Fruit fly (Drosophila melanogaster) whole organism: ENCODE measurements around the gene Atx-1.

Source experiments
- psq ChIP-seq: fragments of >200 bp; optimal IDR thresholded peaks from 2 replicates; lab custom pipeline; 2017
- usp ChIP-seq: fragments of >200 bp; optimal IDR thresholded peaks from 2 replicates; lab custom pipeline; 2017; ENCODE audit warnings: missing biosample characterization, missing genetic modification characterization, mixed read lengths

DNA sequence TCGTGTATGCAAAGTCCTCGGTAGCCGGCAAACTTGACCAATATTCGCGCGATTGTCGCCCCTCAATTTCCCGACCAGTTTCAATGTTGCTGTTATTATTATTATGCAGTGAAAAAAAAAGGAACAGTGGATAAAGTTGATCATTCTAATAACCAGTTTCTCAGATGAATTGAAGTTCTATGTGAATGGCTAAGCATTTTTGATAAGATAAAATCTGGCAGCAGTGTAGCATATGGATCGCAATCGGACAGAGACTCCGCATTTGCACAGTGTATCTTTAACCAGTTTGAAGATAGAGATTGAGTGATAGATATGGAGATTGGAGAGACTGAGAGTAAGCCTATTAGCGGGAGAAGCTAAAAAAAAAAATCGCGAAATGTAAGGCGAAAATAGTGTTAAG, 29.6 kb upstream of the Atx-1 start:
- TF ChIP-seq psq (no peak), usp (GFP tag; lab: Kevin White, UChicago) (no peak)
